Fruit fly (Drosophila melanogaster) whole organism, embryonic: ENCODE measurements around the gene CG42591.
A peak's percentile ranks its signal among the peaks of the same experiment; 100 is the strongest.

Source experiments
- BtbVII ChIP-seq: fragments of 200-800 bp; sonication (Bioruptor generic); optimal IDR thresholded peaks from 3 replicates; lab custom pipeline; 2017; ENCODE audit warnings: missing biosample characterization, mild to moderate bottlenecking, missing genetic modification characterization
- C15 ChIP-seq: fragments of 200-800 bp; sonication (Bioruptor generic); IDR thresholded peaks from 3 replicates; pipeline ENCODE4 v1.3.6; 2022; ENCODE audit warnings: missing biosample characterization, missing genetic modification characterization
- CG10959 ChIP-seq: fragments of 200-800 bp; sonication (Bioruptor generic); IDR thresholded peaks from 2 replicates; pipeline ENCODE4 v1.3.6; 2022; ENCODE audit warnings: missing biosample characterization, missing genetic modification characterization
- CG15011 ChIP-seq: fragments of 200-800 bp; sonication (Bioruptor generic); optimal IDR thresholded peaks from 3 replicates; lab custom pipeline; 2018; ENCODE audit warnings: missing biosample characterization, mild to moderate bottlenecking, missing genetic modification characterization
- CG15696 ChIP-seq: fragments of 200-800 bp; sonication (Bioruptor generic); optimal IDR thresholded peaks from 2 replicates; lab custom pipeline; 2019; ENCODE audit warnings: missing biosample characterization, mild to moderate bottlenecking, missing genetic modification characterization, moderate library complexity
- CG1603 ChIP-seq: fragments of 200-800 bp; sonication (Bioruptor generic); optimal IDR thresholded peaks from 2 replicates; lab custom pipeline; 2019; ENCODE audit warnings: missing biosample characterization, mild to moderate bottlenecking, missing genetic modification characterization, moderate library complexity
- CG17328 ChIP-seq: fragments of 200-800 bp; sonication (Bioruptor generic); IDR thresholded peaks from 2 replicates; pipeline ENCODE4 v1.3.6; 2022; ENCODE audit warnings: missing biosample characterization, missing genetic modification characterization
- CG2678 ChIP-seq: fragments of 200-800 bp; sonication (Bioruptor generic); optimal IDR thresholded peaks from 3 replicates; lab custom pipeline; 2019; ENCODE audit warnings: missing biosample characterization, mild to moderate bottlenecking, missing genetic modification characterization, moderate library complexity
- CG31224 ChIP-seq: fragments of 200-800 bp; sonication (Bioruptor generic); IDR thresholded peaks from 2 replicates; pipeline ENCODE4 v1.3.6; 2022; ENCODE audit warnings: missing biosample characterization, missing genetic modification characterization
- CG32532 ChIP-seq: fragments of 200-800 bp; sonication (Bioruptor generic); IDR thresholded peaks from 2 replicates; pipeline ENCODE4 v1.3.6; 2022; ENCODE audit warnings: missing biosample characterization, missing genetic modification characterization
- CG3281 ChIP-seq: fragments of 200-800 bp; sonication (Bioruptor generic); optimal IDR thresholded peaks from 3 replicates; lab custom pipeline; 2017; ENCODE audit warnings: missing biosample characterization, mild to moderate bottlenecking, missing genetic modification characterization
- CG33557 ChIP-seq: fragments of 200-800 bp; sonication (Bioruptor generic); optimal IDR thresholded peaks from 2 replicates; lab custom pipeline; 2019; ENCODE audit warnings: missing biosample characterization, mild to moderate bottlenecking, missing genetic modification characterization, moderate library complexity
- CG4707 ChIP-seq: fragments of 200-800 bp; sonication (Bioruptor generic); optimal IDR thresholded peaks from 2 replicates; lab custom pipeline; 2018; ENCODE audit warnings: missing biosample characterization, mild to moderate bottlenecking, missing genetic modification characterization, moderate library complexity
- CG8290 ChIP-seq, 3 experiments: fragments of 200-800 bp; sonication (Bioruptor generic); optimal IDR thresholded peaks; 2 replicates each; lab custom pipeline; 2016 to 2019; ENCODE audit warnings: missing biosample characterization in 3 of 3, missing genetic modification characterization in 3 of 3, mild to moderate bottlenecking in 2 of 3, moderate library complexity in 1 of 3
- CG8388 ChIP-seq: fragments of 200-800 bp; sonication (Bioruptor generic); optimal IDR thresholded peaks from 2 replicates; lab custom pipeline; 2019; ENCODE audit warnings: missing biosample characterization, mild to moderate bottlenecking, missing genetic modification characterization, moderate library complexity
- CG8924 ChIP-seq: fragments of 200-800 bp; optimal IDR thresholded peaks from 3 replicates; lab custom pipeline; 2019; ENCODE audit warnings: missing biosample characterization, mild to moderate bottlenecking, missing genetic modification characterization, moderate library complexity
- D ChIP-seq, 2 experiments: fragments of 200-800 bp in 1 of 2; fragments of >200 bp in 1 of 2; sonication (Bioruptor generic) in 1 of 2; optimal IDR thresholded peaks; 2 replicates in 1 of 2; 3 replicates in 1 of 2; lab custom pipeline; 2017; ENCODE audit warnings: mild to moderate bottlenecking in 1 of 2, missing biosample characterization in 1 of 2, missing genetic modification characterization in 1 of 2, missing genetic modification reagents in 1 of 2
- Ets97D ChIP-seq: fragments of 200-800 bp; sonication (Bioruptor generic); optimal IDR thresholded peaks from 3 replicates; lab custom pipeline; 2016; ENCODE audit warnings: missing biosample characterization, missing genetic modification characterization
- Fer2 ChIP-seq: fragments of 200-800 bp; sonication (Bioruptor generic); optimal IDR thresholded peaks from 2 replicates; lab custom pipeline; 2018; ENCODE audit warnings: missing biosample characterization, mild to moderate bottlenecking, missing genetic modification characterization, moderate library complexity
- H15 ChIP-seq: fragments of 200-800 bp; sonication (Bioruptor generic); IDR thresholded peaks from 3 replicates; pipeline ENCODE4 v1.3.6; 2022; ENCODE audit warnings: missing biosample characterization, missing genetic modification characterization
- HmgZ ChIP-seq: fragments of 200-800 bp; sonication (Bioruptor generic); optimal IDR thresholded peaks from 2 replicates; lab custom pipeline; 2018; ENCODE audit warnings: missing biosample characterization, mild to moderate bottlenecking, missing genetic modification characterization
- MESR4 ChIP-seq: fragments of 200-800 bp; sonication (Bioruptor generic); optimal IDR thresholded peaks from 2 replicates; lab custom pipeline; 2018; ENCODE audit warnings: missing biosample characterization, mild to moderate bottlenecking, missing genetic modification characterization, moderate library complexity
- Ravus ChIP-seq: fragments of 200-800 bp; sonication (Bioruptor generic); IDR thresholded peaks from 2 replicates; pipeline ENCODE4 v1.3.6; 2022; ENCODE audit warnings: missing biosample characterization, missing genetic modification characterization
- Side ChIP-seq: fragments of 200-800 bp; sonication (Bioruptor generic); optimal IDR thresholded peaks from 2 replicates; lab custom pipeline; 2016; ENCODE audit warnings: missing biosample characterization, missing genetic modification characterization
- Sry-β ChIP-seq: fragments of 200-800 bp; sonication (Bioruptor generic); optimal IDR thresholded peaks from 2 replicates; lab custom pipeline; 2018; ENCODE audit warnings: missing biosample characterization, mild to moderate bottlenecking, missing genetic modification characterization, moderate library complexity
- Stat92E ChIP-seq, 3 experiments: fragments of >200 bp in 2 of 3; fragments of 200-800 bp in 1 of 3; sonication (Bioruptor generic) in 1 of 3; optimal IDR thresholded peaks; 2 replicates each; lab custom pipeline; 2017 to 2019; ENCODE audit warnings: missing biosample characterization in 3 of 3, missing genetic modification characterization in 3 of 3, mild to moderate bottlenecking in 1 of 3, moderate library complexity in 1 of 3
- aop ChIP-seq: fragments of 200-800 bp; sonication (Bioruptor generic); IDR thresholded peaks from 2 replicates; pipeline ENCODE4 v1.3.6; 2022; ENCODE audit warnings: missing biosample characterization, missing genetic modification characterization
- cad ChIP-seq: fragments of >200 bp; optimal IDR thresholded peaks from 2 replicates; lab custom pipeline; 2017; ENCODE audit warnings: missing biosample characterization, missing genetic modification characterization
- cg ChIP-seq: fragments of 200-800 bp; sonication (Bioruptor generic); optimal IDR thresholded peaks from 3 replicates; lab custom pipeline; 2019; ENCODE audit warnings: missing biosample characterization, mild to moderate bottlenecking, missing genetic modification characterization, moderate library complexity
- corto ChIP-seq: fragments of 200-800 bp; sonication (Bioruptor generic); optimal IDR thresholded peaks from 2 replicates; lab custom pipeline; 2016; ENCODE audit warnings: missing biosample characterization, mild to moderate bottlenecking, missing genetic modification characterization, moderate library complexity
- crp ChIP-seq, 2 experiments: fragments of 200-800 bp; sonication (Bioruptor generic); optimal IDR thresholded peaks; 2 replicates in 1 of 2; 3 replicates in 1 of 2; lab custom pipeline; 2017; ENCODE audit warnings: missing biosample characterization in 2 of 2, missing genetic modification characterization in 2 of 2, mild to moderate bottlenecking in 1 of 2, moderate library complexity in 1 of 2
- eve ChIP-seq, 2 experiments: fragments of >200 bp; optimal IDR thresholded peaks; 2 replicates each; lab custom pipeline; 2017; ENCODE audit warnings: missing biosample characterization in 2 of 2, missing genetic modification characterization in 2 of 2
- exex ChIP-seq: fragments of 200-800 bp; sonication (Bioruptor generic); optimal IDR thresholded peaks from 4 replicates; lab custom pipeline; 2018; ENCODE audit warnings: missing biosample characterization, mild to moderate bottlenecking, missing genetic modification characterization, moderate library complexity
- grau ChIP-seq: fragments of 200-800 bp; optimal IDR thresholded peaks from 3 replicates; lab custom pipeline; 2019; ENCODE audit warnings: missing biosample characterization, mild to moderate bottlenecking, missing genetic modification characterization, moderate library complexity
- grn ChIP-seq: fragments of 200-800 bp; sonication (Bioruptor generic); optimal IDR thresholded peaks from 3 replicates; lab custom pipeline; 2017; ENCODE audit warnings: missing biosample characterization, missing genetic modification characterization
- gt ChIP-seq: fragments of 200-800 bp; sonication (Bioruptor generic); IDR thresholded peaks from 2 replicates; pipeline ENCODE4 v1.3.6; 2022; ENCODE audit warnings: missing biosample characterization, missing genetic modification characterization
- her ChIP-seq: fragments of 200-800 bp; sonication (Bioruptor generic); optimal IDR thresholded peaks from 2 replicates; lab custom pipeline; 2016; ENCODE audit warnings: missing biosample characterization, missing genetic modification characterization
- jing ChIP-seq: fragments of 200-800 bp; sonication (Bioruptor generic); optimal IDR thresholded peaks from 2 replicates; lab custom pipeline; 2018; ENCODE audit warnings: missing biosample characterization, mild to moderate bottlenecking, missing genetic modification characterization
- kah ChIP-seq: fragments of 200-800 bp; sonication (Bioruptor generic); optimal IDR thresholded peaks from 2 replicates; lab custom pipeline; 2018; ENCODE audit warnings: missing biosample characterization, mild to moderate bottlenecking, missing genetic modification characterization
- odd ChIP-seq: fragments of 200-800 bp; sonication (Bioruptor generic); optimal IDR thresholded peaks from 2 replicates; lab custom pipeline; 2017; ENCODE audit warnings: missing biosample characterization, mild to moderate bottlenecking, missing genetic modification characterization
- repo ChIP-seq: fragments of 200-800 bp; sonication (Bioruptor generic); optimal IDR thresholded peaks from 2 replicates; lab custom pipeline; 2016; ENCODE audit warnings: missing biosample characterization, missing genetic modification characterization
- sens ChIP-seq: fragments of 200-800 bp; sonication (Bioruptor generic); peaks from one replicate; lab custom pipeline; 2016; ENCODE audit warnings: missing biosample characterization, missing genetic modification characterization
- slbo ChIP-seq: fragments of 200-800 bp; sonication (Bioruptor generic); IDR thresholded peaks from 2 replicates; pipeline ENCODE4 v1.3.6; 2022; ENCODE audit warnings: missing biosample characterization, missing genetic modification characterization
- slp2 ChIP-seq: fragments of 200-800 bp; sonication (Bioruptor generic); optimal IDR thresholded peaks from 2 replicates; lab custom pipeline; 2016; ENCODE audit warnings: missing biosample characterization, missing genetic modification characterization
- ttk ChIP-seq: fragments of 200-800 bp; sonication (Bioruptor generic); IDR thresholded peaks from 2 replicates; pipeline ENCODE4 v2.1.2; 2022; ENCODE audit warnings: missing biosample characterization, missing genetic modification characterization
- twi ChIP-seq: fragments of 200-800 bp; optimal IDR thresholded peaks from 2 replicates; lab custom pipeline; 2019; ENCODE audit warnings: missing biosample characterization, mild to moderate bottlenecking, missing genetic modification characterization, moderate library complexity
- unpg ChIP-seq: fragments of 200-800 bp; sonication (Bioruptor generic); optimal IDR thresholded peaks from 3 replicates; lab custom pipeline; 2018; ENCODE audit warnings: missing biosample characterization, mild to moderate bottlenecking, missing genetic modification characterization, moderate library complexity
- zen2 ChIP-seq: fragments of 200-800 bp; sonication (Bioruptor generic); IDR thresholded peaks from 3 replicates; pipeline ENCODE4 v1.3.6; 2022; ENCODE audit warnings: missing biosample characterization, missing genetic modification characterization; ENCODE audit not compliant: partially characterized antibody

The CG42591 gene

dm6 chr3L:8058190-8058997 lies 11.4 kb downstream of the CG42591 start, which contains the start of gene bip1 (continued):
- TF ChIP-seq twi (tag; lab: Kevin White, UChicago): peak; percentile 34
- TF ChIP-seq her (GFP tag; lab: Kevin White, UChicago): no peak
- peak; percentile 15 for TF ChIP-seq CG3281
- peak; percentile 19 for TF ChIP-seq Side (GFP tag; lab: Kevin White, UChicago)
- no peak for TF ChIP-seq CG10959 (GFP tag; lab: Robert Waterston, UW)
- no peak for TF ChIP-seq CG17328
- no peak for TF ChIP-seq crp (GFP tag; optimal IDR thresholded peaks at IDR 0.05; lab: Kevin White, UChicago)
- no peak for TF ChIP-seq ttk (GFP tag; lab: Robert Waterston, UW)
- TF ChIP-seq grn (GFP tag; lab: Kevin White, UChicago): peak; percentile 84
- no peak for TF ChIP-seq cg (GFP tag; lab: Kevin White, UChicago)
- TF ChIP-seq eve (GFP tag; optimal IDR thresholded peaks at IDR 0.05; lab: Kevin White, UChicago): peak in 1 of 2 experiments; percentile 76
- TF ChIP-seq CG15696: no peak
- peak; percentile 91 for TF ChIP-seq grau (tag; lab: Kevin White, UChicago)
- no peak for TF ChIP-seq CG8290 (GFP tag; optimal IDR thresholded peaks at IDR 0.05; lab: Kevin White, UChicago)
- TF ChIP-seq CG8290 (tag; optimal IDR thresholded peaks at IDR 0.05; lab: Kevin White, UChicago): peak in 1 of 2 experiments; percentile 18
- TF ChIP-seq C15 (GFP tag; lab: Robert Waterston, UW): no peak
- TF ChIP-seq Stat92E (GFP tag; optimal IDR thresholded peaks at IDR 0.05; lab: Kevin White, UChicago): peak in 1 of 3 experiments; percentile 12
- no peak for TF ChIP-seq repo (GFP tag; lab: Kevin White, UChicago)
- no peak for TF ChIP-seq CG8924 (tag; lab: Kevin White, UChicago)
- TF ChIP-seq CG32532 (GFP tag; lab: Robert Waterston, UW): peak; percentile 51; the same call in 1 of the 2 replicates
- TF ChIP-seq jing: no peak
- TF ChIP-seq aop (GFP tag; lab: Robert Waterston, UW): no peak
- peak; percentile 71 for TF ChIP-seq CG33557
- peak; percentile 37 for TF ChIP-seq exex
- no peak for TF ChIP-seq CG31224 (GFP tag; lab: Robert Waterston, UW)
- TF ChIP-seq odd: peak; percentile 31
- TF ChIP-seq Fer2 (tag; lab: Kevin White, UChicago): no peak
- TF ChIP-seq corto: no peak
- no peak for TF ChIP-seq Ravus
- no peak for TF ChIP-seq Ets97D
- TF ChIP-seq slbo (GFP tag; lab: Robert Waterston, UW): no peak
- TF ChIP-seq cad (GFP tag; lab: Kevin White, UChicago): no peak
- no peak for TF ChIP-seq gt (GFP tag; lab: Robert Waterston, UW)
- TF ChIP-seq Sry-β: no peak
- TF ChIP-seq sens: peak; percentile 81
- peak; percentile 6 for TF ChIP-seq CG1603 (tag; lab: Kevin White, UChicago)
- peak; percentile 22 for TF ChIP-seq CG2678 (tag; lab: Kevin White, UChicago)
- no peak for TF ChIP-seq MESR4
- no peak for TF ChIP-seq BtbVII
- peak; percentile 22 for TF ChIP-seq unpg (GFP tag; lab: Kevin White, UChicago)
- TF ChIP-seq CG8388 (GFP tag; lab: Kevin White, UChicago): no peak
- peak; percentile 5 for TF ChIP-seq CG15011 (GFP tag; lab: Kevin White, UChicago)
- TF ChIP-seq zen2 (GFP tag; lab: Robert Waterston, UW): no peak
- TF ChIP-seq kah (GFP tag; lab: Kevin White, UChicago): no peak
- no peak for TF ChIP-seq H15 (GFP tag; lab: Robert Waterston, UW)
- no peak for TF ChIP-seq slp2 (GFP tag; lab: Kevin White, UChicago)
- TF ChIP-seq CG4707 (GFP tag; lab: Kevin White, UChicago): peak; percentile 35
- TF ChIP-seq D (optimal IDR thresholded peaks at IDR 0.05; lab: Kevin White, UChicago): no peak
- TF ChIP-seq D (GFP tag; optimal IDR thresholded peaks at IDR 0.05; lab: Kevin White, UChicago): peak; percentile 20
- TF ChIP-seq HmgZ: peak; percentile 12
